Worm (Caenorhabditis elegans): ENCODE measurements around the gene mel-28.

DNA sequence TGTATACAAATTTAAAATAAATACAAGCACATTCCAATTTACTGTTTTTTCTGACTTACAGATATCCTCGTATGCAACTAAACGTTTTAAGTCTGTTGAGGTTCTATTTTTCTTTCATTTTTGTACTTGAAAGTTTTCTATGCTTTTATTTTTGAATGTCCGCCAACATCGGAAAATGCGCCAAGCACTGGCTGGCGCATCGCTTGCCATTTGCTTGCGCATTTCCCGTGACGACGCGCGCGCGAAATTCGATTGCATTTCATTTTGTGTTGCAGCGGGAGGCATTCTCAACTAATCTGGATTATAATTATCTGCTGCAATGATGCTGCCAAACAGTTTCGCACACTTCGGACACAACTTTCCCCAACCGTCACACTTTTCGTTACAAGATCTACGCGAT, 28.9 kb upstream of the mel-28 start, which contains the start of gene fbxl-2:
- TF ChIP-seq scrt-1 (GFP tag; IDR thresholded peaks at IDR 0.05): 0 out of 2 replicates have a peak, but pooled peaks have one; percentile 65
- no peak for TF ChIP-seq ama-1 (optimal IDR thresholded peaks at IDR 0.05)
- TF ChIP-seq flt-1 (GFP tag; IDR thresholded peaks at IDR 0.05): peak; percentile 80; the same call in 1 of the 2 replicates
- TF ChIP-seq sea-1 (GFP tag; conservative IDR thresholded peaks at IDR 0.05): peak; percentile 44; the same call in 1 of the 2 replicates
- TF ChIP-seq hmbx-1 (tag; optimal IDR thresholded peaks at IDR 0.05): no peak
- no peak for TF ChIP-seq aly-1 (tag; optimal IDR thresholded peaks at IDR 0.05)
- TF ChIP-seq ets-7 (tag; optimal IDR thresholded peaks at IDR 0.05): peak; percentile 10
- TF ChIP-seq hmg-4 (GFP tag; optimal IDR thresholded peaks at IDR 0.05): peak; percentile 71
- TF ChIP-seq ceh-36 (tag; optimal IDR thresholded peaks at IDR 0.05): peak; percentile 56
